Fruit fly (Drosophila melanogaster): ENCODE results near the gene Trl.
A peak's percentile ranks its signal among the peaks of the same experiment; 100 is the strongest.

dm6 chr3L:14759984-14760626 lies 744 bp downstream of the Trl start:
- TF ChIP-seq tj (GFP tag; optimal IDR thresholded peaks at IDR 0.05) (no peak), CG7045 (GFP tag; optimal IDR thresholded peaks at IDR 0.05) (no peak), pad (GFP tag; optimal IDR thresholded peaks at IDR 0.05) (peak; percentile 87), CG14711 (tag; optimal IDR thresholded peaks at IDR 0.05) (peak; percentile 10), cic (GFP tag; optimal IDR thresholded peaks at IDR 0.05) (no peak), Mnt (GFP tag; optimal IDR thresholded peaks at IDR 0.05) (peak; percentile 75), ovo (GFP tag; optimal IDR thresholded peaks at IDR 0.05) (no peak), kay (GFP tag; ENCODE audit: borderline replicate concordance) (no peak)
